Fruit fly (Drosophila melanogaster) whole organism, prepupa: ENCODE measurements around the gene CG4199.

Source experiments
- CG10631 ChIP-seq: fragments of 200-800 bp; sonication (Bioruptor generic); optimal IDR thresholded peaks from 2 replicates; lab custom pipeline; 2016; ENCODE audit warnings: missing biosample characterization, missing genetic modification characterization
- CG1621 ChIP-seq: fragments of 200-800 bp; sonication (Bioruptor generic); optimal IDR thresholded peaks from 3 replicates; lab custom pipeline; 2018; ENCODE audit warnings: missing biosample characterization, mild to moderate bottlenecking, missing genetic modification characterization
- CG6854 ChIP-seq: fragments of 200-800 bp; sonication (Bioruptor generic); optimal IDR thresholded peaks from 2 replicates; lab custom pipeline; 2017; ENCODE audit warnings: missing biosample characterization, mild to moderate bottlenecking, missing genetic modification characterization
- CG7368 ChIP-seq: fragments of 200-800 bp; sonication (Bioruptor generic); optimal IDR thresholded peaks from 3 replicates; lab custom pipeline; 2016; ENCODE audit warnings: missing biosample characterization, missing genetic modification characterization
- CG8319 ChIP-seq: fragments of 200-800 bp; sonication (Bioruptor generic); optimal IDR thresholded peaks from 3 replicates; lab custom pipeline; 2016; ENCODE audit warnings: missing biosample characterization, missing genetic modification characterization
- Eip93F ChIP-seq: fragments of 200-800 bp; sonication (Bioruptor generic); optimal IDR thresholded peaks from 2 replicates; lab custom pipeline; 2016; ENCODE audit warnings: missing biosample characterization, mild to moderate bottlenecking, missing genetic modification characterization
- Gug ChIP-seq: fragments of 200-800 bp; sonication (Bioruptor generic); IDR thresholded peaks from 2 replicates; pipeline ENCODE4 v1.3.6; 2022; ENCODE audit warnings: missing biosample characterization, missing genetic modification characterization
- Sox102F ChIP-seq: fragments of 200-800 bp; sonication (Bioruptor generic); optimal IDR thresholded peaks from 2 replicates; lab custom pipeline; 2016; ENCODE audit warnings: missing biosample characterization, mild to moderate bottlenecking, missing genetic modification characterization
- dsx ChIP-seq: fragments of 200-800 bp; optimal IDR thresholded peaks from 3 replicates; lab custom pipeline; 2019; ENCODE audit warnings: missing biosample characterization, mild to moderate bottlenecking, missing genetic modification characterization, moderate library complexity; ENCODE audit not compliant: poor library complexity, severe bottlenecking
- esn ChIP-seq: fragments of 200-800 bp; sonication (Bioruptor generic); optimal IDR thresholded peaks from 2 replicates; lab custom pipeline; 2016; ENCODE audit warnings: missing biosample characterization, mild to moderate bottlenecking, missing genetic modification characterization, moderate library complexity
- fd59A ChIP-seq: fragments of 200-800 bp; sonication (Bioruptor generic); optimal IDR thresholded peaks from 2 replicates; lab custom pipeline; 2017; ENCODE audit warnings: missing biosample characterization, mild to moderate bottlenecking, missing genetic modification characterization, missing genetic modification reagents
- spab ChIP-seq: fragments of 200-800 bp; sonication (Bioruptor generic); optimal IDR thresholded peaks from 2 replicates; lab custom pipeline; 2017; ENCODE audit warnings: missing biosample characterization, mild to moderate bottlenecking, missing genetic modification characterization, missing genetic modification reagents
- ss ChIP-seq, 2 experiments: fragments of 200-800 bp; sonication (Bioruptor generic); optimal IDR thresholded peaks; 2 replicates in 1 of 2; 3 replicates in 1 of 2; lab custom pipeline; 2017 to 2018; ENCODE audit warnings: mild to moderate bottlenecking in 2 of 2, missing biosample characterization in 2 of 2, missing genetic modification characterization in 2 of 2, moderate library complexity in 1 of 2

DNA sequence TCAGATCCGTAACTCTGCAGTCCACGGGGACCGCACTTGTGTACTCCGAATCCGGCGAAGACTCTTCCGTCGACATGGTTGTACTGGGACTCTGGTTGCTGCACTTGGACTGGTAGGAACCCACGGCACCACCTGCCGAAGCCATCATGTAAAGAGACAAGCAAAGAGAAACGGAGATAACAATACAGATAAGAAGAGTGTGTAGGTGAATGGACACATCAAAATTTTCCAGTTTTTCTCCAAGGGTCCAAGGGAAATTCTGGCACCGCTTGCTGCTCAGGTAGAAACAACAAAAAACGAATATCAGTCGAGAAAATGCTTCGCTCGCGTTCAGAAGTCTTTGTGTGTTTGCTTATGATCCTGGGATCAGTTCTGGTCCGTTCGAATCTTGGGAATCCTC, 5.0 kb downstream of the CG4199 start, which contains the start of gene CG4194:
- TF ChIP-seq Gug (no peak), CG8319 (no peak), CG10631 (GFP tag; lab: Kevin White, UChicago) (no peak), CG1621 (tag; lab: Kevin White, UChicago) (no peak), esn (no peak), ss (GFP tag; optimal IDR thresholded peaks at IDR 0.05; lab: Kevin White, UChicago) (no peak), Eip93F (GFP tag; lab: Kevin White, UChicago) (no peak), CG6854 (GFP tag; lab: Kevin White, UChicago) (no peak), fd59A (no peak), CG7368 (GFP tag; lab: Kevin White, UChicago) (no peak), Sox102F (GFP tag; lab: Kevin White, UChicago) (no peak), dsx (GFP tag; lab: Kevin White, UChicago) (no peak), spab (GFP tag; lab: Kevin White, UChicago) (no peak)
